Fruit fly (Drosophila melanogaster) whole organism, embryonic: Measurements from ENCODE around the gene RpL7.

Experiments
- Bgb ChIP-seq: fragments of 200-800 bp; sonication (Bioruptor generic); IDR thresholded peaks from 2 replicates; pipeline ENCODE4 v1.3.6; 2022; ENCODE audit warnings: missing biosample characterization, missing genetic modification characterization; ENCODE audit not compliant: partially characterized antibody
- C15 ChIP-seq: fragments of 200-800 bp; sonication (Bioruptor generic); IDR thresholded peaks from 3 replicates; pipeline ENCODE4 v1.3.6; 2022; ENCODE audit warnings: missing biosample characterization, missing genetic modification characterization
- CG1024 ChIP-seq: fragments of 200-800 bp; sonication (Bioruptor generic); IDR thresholded peaks from 2 replicates; pipeline ENCODE4 v1.3.6; 2022; ENCODE audit warnings: missing biosample characterization, missing genetic modification characterization
- CG1233 ChIP-seq: fragments of 200-800 bp; sonication (Bioruptor generic); optimal IDR thresholded peaks from 4 replicates; lab custom pipeline; 2018; ENCODE audit warnings: missing biosample characterization, mild to moderate bottlenecking, missing genetic modification characterization
- CG14441 ChIP-seq: fragments of 200-800 bp; sonication (Bioruptor generic); IDR thresholded peaks from 2 replicates; pipeline ENCODE4 v1.3.6; 2022; ENCODE audit warnings: missing biosample characterization, missing genetic modification characterization
- CG15601 ChIP-seq: fragments of 200-800 bp; sonication (Bioruptor generic); optimal IDR thresholded peaks from 3 replicates; lab custom pipeline; 2019; ENCODE audit warnings: missing biosample characterization, mild to moderate bottlenecking, missing genetic modification characterization, moderate library complexity
- CG16813 ChIP-seq: fragments of 200-800 bp; sonication (Bioruptor generic); IDR thresholded peaks from 3 replicates; pipeline ENCODE4 v1.3.6; 2022; ENCODE audit warnings: missing biosample characterization, missing genetic modification characterization; ENCODE audit not compliant: partially characterized antibody
- CG2116 ChIP-seq: fragments of 200-800 bp; sonication (Bioruptor generic); optimal IDR thresholded peaks from 3 replicates; lab custom pipeline; 2018; ENCODE audit warnings: missing biosample characterization, mild to moderate bottlenecking, missing genetic modification characterization
- CG2202 ChIP-seq: fragments of 200-800 bp; sonication (Bioruptor generic); optimal IDR thresholded peaks from 2 replicates; lab custom pipeline; 2018; ENCODE audit warnings: missing biosample characterization, mild to moderate bottlenecking, missing genetic modification characterization
- CG31441 ChIP-seq: fragments of 200-800 bp; sonication (Bioruptor generic); IDR thresholded peaks from 2 replicates; pipeline ENCODE4 v1.3.6; 2022; ENCODE audit warnings: missing biosample characterization, missing genetic modification characterization
- CG4730 ChIP-seq: fragments of 200-800 bp; sonication (Bioruptor generic); IDR thresholded peaks from 2 replicates; pipeline ENCODE4 v1.3.6; 2022; ENCODE audit warnings: missing biosample characterization, missing genetic modification characterization
- CG7556 ChIP-seq: fragments of 200-800 bp; sonication (Bioruptor generic); optimal IDR thresholded peaks from 2 replicates; lab custom pipeline; 2017; ENCODE audit warnings: missing biosample characterization, mild to moderate bottlenecking, missing genetic modification characterization
- CG7963 ChIP-seq: fragments of 200-800 bp; sonication (Bioruptor generic); IDR thresholded peaks from 3 replicates; pipeline ENCODE4 v1.3.6; 2022; ENCODE audit warnings: missing biosample characterization, missing genetic modification characterization; ENCODE audit not compliant: partially characterized antibody
- D ChIP-seq, 2 experiments: fragments of 200-800 bp in 1 of 2; fragments of >200 bp in 1 of 2; sonication (Bioruptor generic) in 1 of 2; optimal IDR thresholded peaks; 2 replicates in 1 of 2; 3 replicates in 1 of 2; lab custom pipeline; 2017; ENCODE audit warnings: mild to moderate bottlenecking in 1 of 2, missing biosample characterization in 1 of 2, missing genetic modification characterization in 1 of 2, missing genetic modification reagents in 1 of 2
- Dll ChIP-seq: fragments of 200-800 bp; sonication (Bioruptor generic); IDR thresholded peaks from 4 replicates; pipeline ENCODE4 v1.3.6; 2022; ENCODE audit warnings: missing biosample characterization, missing genetic modification characterization; ENCODE audit not compliant: partially characterized antibody
- Eip74EF ChIP-seq, 2 experiments: fragments of 200-800 bp in 1 of 2; fragments of >200 bp in 1 of 2; sonication (Bioruptor generic) in 1 of 2; optimal IDR thresholded peaks; 2 replicates each; lab custom pipeline; 2017 to 2019; ENCODE audit warnings: missing biosample characterization in 2 of 2, missing genetic modification characterization in 2 of 2, mild to moderate bottlenecking in 1 of 2, moderate library complexity in 1 of 2
- HmgZ ChIP-seq: fragments of 200-800 bp; sonication (Bioruptor generic); optimal IDR thresholded peaks from 2 replicates; lab custom pipeline; 2018; ENCODE audit warnings: missing biosample characterization, mild to moderate bottlenecking, missing genetic modification characterization
- Hmr ChIP-seq: fragments of 200-800 bp; sonication (Bioruptor generic); optimal IDR thresholded peaks from 3 replicates; lab custom pipeline; 2017; ENCODE audit warnings: mild to moderate bottlenecking, missing biosample characterization, missing genetic modification reagents, missing genetic modification characterization
- Hr78 ChIP-seq, 2 experiments: fragments of 200-800 bp in 1 of 2; fragments of >200 bp in 1 of 2; sonication (Bioruptor generic) in 1 of 2; optimal IDR thresholded peaks; 2 replicates each; lab custom pipeline; 2017 to 2019; ENCODE audit warnings: missing biosample characterization in 2 of 2, missing genetic modification characterization in 2 of 2, mild to moderate bottlenecking in 1 of 2, moderate library complexity in 1 of 2
- Max ChIP-seq: fragments of 200-800 bp; sonication (Bioruptor generic); optimal IDR thresholded peaks from 2 replicates; lab custom pipeline; 2016; ENCODE audit warnings: missing biosample characterization, mild to moderate bottlenecking, missing genetic modification characterization
- Med ChIP-seq: fragments of 200-800 bp; sonication (Bioruptor generic); peaks from one replicate; lab custom pipeline; 2016; ENCODE audit warnings: missing biosample characterization, missing genetic modification characterization, mild to moderate bottlenecking, inconsistent platforms, moderate library complexity
- NC2β ChIP-seq: fragments of 200-800 bp; sonication (Bioruptor generic); optimal IDR thresholded peaks from 2 replicates; lab custom pipeline; 2016; ENCODE audit warnings: missing biosample characterization, missing genetic modification characterization
- Nf-YA ChIP-seq: fragments of 200-800 bp; sonication (Bioruptor generic); IDR thresholded peaks from 2 replicates; pipeline ENCODE4 v1.3.6; 2022; ENCODE audit warnings: missing biosample characterization, missing genetic modification characterization
- Pdp1 ChIP-seq, 2 experiments: fragments of 200-800 bp; sonication (Bioruptor generic); optimal IDR thresholded peaks; 3 replicates each; lab custom pipeline; 2016; ENCODE audit warnings: missing biosample characterization in 2 of 2, missing genetic modification characterization in 2 of 2, mild to moderate bottlenecking in 1 of 2, moderate library complexity in 1 of 2
- Poxn ChIP-seq: fragments of 200-800 bp; sonication (Bioruptor generic); IDR thresholded peaks from 2 replicates; pipeline ENCODE4 v1.3.6; 2022; ENCODE audit warnings: missing biosample characterization, missing genetic modification characterization
- Ptx1 ChIP-seq: fragments of 200-800 bp; sonication (Bioruptor generic); IDR thresholded peaks from 2 replicates; pipeline ENCODE4 v1.3.6; 2022; ENCODE audit warnings: missing biosample characterization, missing genetic modification characterization
- Scr ChIP-seq: fragments of 200-800 bp; sonication (Bioruptor generic); IDR thresholded peaks from 2 replicates; pipeline ENCODE4 v1.3.6; 2022; ENCODE audit warnings: missing biosample characterization, missing genetic modification characterization; ENCODE audit not compliant: partially characterized antibody
- Sin3A ChIP-seq: fragments of >200 bp; optimal IDR thresholded peaks from 2 replicates; lab custom pipeline; 2018
- bcd ChIP-seq: fragments of 200-800 bp; sonication (Bioruptor generic); optimal IDR thresholded peaks from 2 replicates; lab custom pipeline; 2017; ENCODE audit warnings: missing biosample characterization, mild to moderate bottlenecking, missing genetic modification characterization
- bowl ChIP-seq: fragments of 200-800 bp; sonication (Bioruptor generic); IDR thresholded peaks from 2 replicates; pipeline ENCODE4 v1.3.6; 2022; ENCODE audit warnings: missing biosample characterization, missing genetic modification characterization
- cg ChIP-seq: fragments of 200-800 bp; sonication (Bioruptor generic); optimal IDR thresholded peaks from 3 replicates; lab custom pipeline; 2019; ENCODE audit warnings: missing biosample characterization, mild to moderate bottlenecking, missing genetic modification characterization, moderate library complexity
- chinmo ChIP-seq: fragments of 200-800 bp; sonication (Bioruptor generic); IDR thresholded peaks from 4 replicates; pipeline ENCODE4 v1.3.6; 2022; ENCODE audit warnings: missing biosample characterization, missing genetic modification characterization; ENCODE audit not compliant: partially characterized antibody
- crp ChIP-seq, 2 experiments: fragments of 200-800 bp; sonication (Bioruptor generic); optimal IDR thresholded peaks; 2 replicates in 1 of 2; 3 replicates in 1 of 2; lab custom pipeline; 2017; ENCODE audit warnings: missing biosample characterization in 2 of 2, missing genetic modification characterization in 2 of 2, mild to moderate bottlenecking in 1 of 2, moderate library complexity in 1 of 2
- danr ChIP-seq: fragments of 200-800 bp; sonication (Bioruptor generic); IDR thresholded peaks from 2 replicates; pipeline ENCODE4 v1.3.6; 2022; ENCODE audit warnings: missing biosample characterization, missing genetic modification characterization
- dati ChIP-seq: fragments of 200-800 bp; sonication (Bioruptor generic); IDR thresholded peaks from 2 replicates; pipeline ENCODE4 v1.3.6; 2022; ENCODE audit warnings: missing biosample characterization, missing genetic modification characterization
- gfzf ChIP-seq: fragments of 200-800 bp; sonication (Bioruptor generic); optimal IDR thresholded peaks from 2 replicates; lab custom pipeline; 2016; ENCODE audit warnings: missing biosample characterization, mild to moderate bottlenecking, missing genetic modification characterization, moderate library complexity
- ham ChIP-seq: fragments of 200-800 bp; sonication (Bioruptor generic); IDR thresholded peaks from 2 replicates; pipeline ENCODE4 v1.3.6; 2022; ENCODE audit warnings: missing biosample characterization, missing genetic modification characterization
- hbn ChIP-seq: fragments of 200-800 bp; sonication (Bioruptor generic); IDR thresholded peaks from 2 replicates; pipeline ENCODE4 v1.3.6; 2022; ENCODE audit warnings: missing biosample characterization, missing genetic modification characterization; ENCODE audit not compliant: partially characterized antibody
- jigr1 ChIP-seq: fragments of 200-800 bp; sonication (Bioruptor generic); IDR thresholded peaks from 3 replicates; pipeline ENCODE4 v1.3.6; 2022; ENCODE audit warnings: missing biosample characterization, missing genetic modification characterization
- mirr ChIP-seq: fragments of 200-800 bp; sonication (Bioruptor generic); optimal IDR thresholded peaks from 3 replicates; lab custom pipeline; 2018; ENCODE audit warnings: missing biosample characterization, mild to moderate bottlenecking, missing genetic modification characterization
- pan ChIP-seq, 4 experiments: fragments of >200 bp in 3 of 4; fragments of 200-800 bp in 1 of 4; sonication (Bioruptor generic) in 1 of 4; optimal IDR thresholded peaks in 3 of 4; IDR thresholded peaks in 1 of 4; 2 replicates each; pipeline versions ENCODE4 v1.3.6 to Lab custom; 2017 to 2022; ENCODE audit warnings: missing biosample characterization in 2 of 4, missing genetic modification characterization in 2 of 4, mixed read lengths in 1 of 4
- prd ChIP-seq, 3 experiments: fragments of >200 bp in 2 of 3; fragments of 200-800 bp in 1 of 3; sonication (Bioruptor generic) in 1 of 3; optimal IDR thresholded peaks in 2 of 3; IDR thresholded peaks in 1 of 3; 2 replicates in 2 of 3; 3 replicates in 1 of 3; pipeline versions ENCODE4 v1.3.6 to Lab custom; 2017 to 2022; ENCODE audit warnings: missing biosample characterization in 1 of 3, missing genetic modification characterization in 1 of 3
- ro ChIP-seq: fragments of 200-800 bp; sonication (Bioruptor generic); IDR thresholded peaks from 2 replicates; pipeline ENCODE4 v1.3.6; 2022; ENCODE audit warnings: missing biosample characterization, missing genetic modification characterization
- sug ChIP-seq: fragments of 200-800 bp; optimal IDR thresholded peaks from 2 replicates; lab custom pipeline; 2019; ENCODE audit warnings: missing biosample characterization, mild to moderate bottlenecking, missing genetic modification characterization, moderate library complexity
- twi ChIP-seq: fragments of 200-800 bp; optimal IDR thresholded peaks from 2 replicates; lab custom pipeline; 2019; ENCODE audit warnings: missing biosample characterization, mild to moderate bottlenecking, missing genetic modification characterization, moderate library complexity
- wek ChIP-seq: fragments of 200-800 bp; sonication (Bioruptor generic); optimal IDR thresholded peaks from 3 replicates; lab custom pipeline; 2018; ENCODE audit warnings: missing biosample characterization, mild to moderate bottlenecking, missing genetic modification characterization, moderate library complexity

RpL7 gene

dm6 chr2L:10246785-10247190 lies 46.0 kb downstream of the RpL7 start, which contains the start of gene chico (continued):
- TF ChIP-seq pan (optimal IDR thresholded peaks at IDR 0.05; lab: Kevin White, UChicago) (no peak), pan (GFP tag; optimal IDR thresholded peaks at IDR 0.05 in 1 of 2, IDR thresholded peaks at IDR 0.05 in 1 of 2) (no peak), Med (GFP tag; lab: Kevin White, UChicago) (peak; percentile 83), Max (GFP tag; lab: Kevin White, UChicago) (peak; percentile 23), Bgb (GFP tag; lab: Robert Waterston, UW) (peak; percentile 77), cg (peak; percentile 15), CG16813 (GFP tag; lab: Robert Waterston, UW) (peak; percentile 53), gfzf (peak; percentile 38), CG15601 (tag; lab: Kevin White, UChicago) (no peak), Pdp1 (GFP tag; optimal IDR thresholded peaks at IDR 0.05; lab: Kevin White, UChicago) (peak in 1 of 2 experiments; percentile 72), chinmo (GFP tag; lab: Robert Waterston, UW) (peak; percentile 76; the same call in 2 of the 4 replicates), Scr (GFP tag; lab: Robert Waterston, UW) (peak; percentile 63), NC2β (GFP tag; lab: Kevin White, UChicago) (peak; percentile 15), CG31441 (GFP tag; lab: Robert Waterston, UW) (no peak), CG7963 (GFP tag; lab: Robert Waterston, UW) (peak; percentile 26; the same call in 2 of the 3 replicates), hbn (GFP tag; lab: Robert Waterston, UW) (peak; percentile 52), CG4730 (no peak), Dll (GFP tag; lab: Robert Waterston, UW) (peak; percentile 58; the same call in 2 of the 4 replicates), CG7556 (GFP tag; lab: Kevin White, UChicago) (no peak), wek (GFP tag; lab: Kevin White, UChicago) (peak; percentile 4), Hmr (GFP tag; lab: Kevin White, UChicago) (no peak), danr (GFP tag; lab: Robert Waterston, UW) (no peak), Sin3A (lab: Kevin White, UChicago) (peak; percentile 17), sug (tag; lab: Kevin White, UChicago) (peak; percentile 50), CG2116 (GFP tag; lab: Kevin White, UChicago) (peak; percentile 68), Eip74EF (GFP tag; optimal IDR thresholded peaks at IDR 0.05; lab: Kevin White, UChicago) (no peak), twi (tag; lab: Kevin White, UChicago) (peak; percentile 19)
- TF ChIP-seq, all 482 proteins: peak for 83

- no peak for TF ChIP-seq Ptx1 (GFP tag; lab: Robert Waterston, UW)
- TF ChIP-seq Bgb (GFP tag; lab: Robert Waterston, UW), result no peak
- TF ChIP-seq HmgZ (tag; lab: Kevin White, UChicago), result peak; percentile 0
- TF ChIP-seq CG1233 (GFP tag; lab: Kevin White, UChicago), result peak; percentile 78
- TF ChIP-seq ro (GFP tag; lab: Robert Waterston, UW), result no peak
- TF ChIP-seq ham (GFP tag; lab: Robert Waterston, UW), result no peak
- TF ChIP-seq prd (optimal IDR thresholded peaks at IDR 0.05; lab: Kevin White, UChicago), result no peak
- no peak for TF ChIP-seq prd (GFP tag; IDR thresholded peaks at IDR 0.05; lab: Robert Waterston, UW)
- TF ChIP-seq Hr78 (GFP tag; optimal IDR thresholded peaks at IDR 0.05; lab: Kevin White, UChicago), result no peak
- TF ChIP-seq Nf-YA, result no peak
- TF ChIP-seq mirr (GFP tag; lab: Kevin White, UChicago), result no peak
- TF ChIP-seq CG14441 (GFP tag; lab: Robert Waterston, UW), result no peak
- TF ChIP-seq Poxn (GFP tag; lab: Robert Waterston, UW), result no peak
- no peak for TF ChIP-seq crp (GFP tag; optimal IDR thresholded peaks at IDR 0.05; lab: Kevin White, UChicago)
- peak; percentile 30 for TF ChIP-seq CG2202
- TF ChIP-seq C15, result no peak
- TF ChIP-seq bowl (GFP tag; lab: Robert Waterston, UW), result no peak
- TF ChIP-seq dati (GFP tag; lab: Robert Waterston, UW), result no peak
- TF ChIP-seq Scr (GFP tag; lab: Robert Waterston, UW), result 0 out of 2 replicates have a peak, but pooled peaks have one; percentile 17
- peak; percentile 61; the same call in 1 of the 2 replicates for TF ChIP-seq CG1024
- no peak for TF ChIP-seq jigr1 (GFP tag; lab: Robert Waterston, UW)
- TF ChIP-seq D (optimal IDR thresholded peaks at IDR 0.05; lab: Kevin White, UChicago), result no peak
- peak; percentile 57 for TF ChIP-seq D (GFP tag; optimal IDR thresholded peaks at IDR 0.05; lab: Kevin White, UChicago)
- TF ChIP-seq bcd (GFP tag; lab: Kevin White, UChicago), result no peak
Observed at dm6 chr2L:10249655-10250202, 48.9 kb downstream of the RpL7 start.
